Fruit fly (Drosophila melanogaster) whole organism, embryonic: ENCODE data around the gene Ns4.
A peak's percentile ranks its signal among the peaks of the same experiment; 100 is the strongest.

Source experiments
- B-H1 ChIP-seq: fragments of 200-800 bp; sonication (Bioruptor generic); IDR thresholded peaks from 3 replicates; pipeline ENCODE4 v1.3.6; 2022; ENCODE audit warnings: missing biosample characterization, missing genetic modification characterization
- CG10274 ChIP-seq: fragments of 200-800 bp; sonication (Bioruptor generic); optimal IDR thresholded peaks from 3 replicates; lab custom pipeline; 2017; ENCODE audit warnings: missing biosample characterization, mild to moderate bottlenecking, missing genetic modification characterization
- CG10979 ChIP-seq: fragments of 200-800 bp; sonication (Bioruptor generic); optimal IDR thresholded peaks from 2 replicates; lab custom pipeline; 2018; ENCODE audit warnings: missing biosample characterization, mild to moderate bottlenecking, missing genetic modification characterization, moderate library complexity
- CG11085 ChIP-seq: fragments of 200-800 bp; sonication (Bioruptor generic); IDR thresholded peaks from 2 replicates; pipeline ENCODE4 v1.3.6; 2022; ENCODE audit warnings: missing biosample characterization, missing genetic modification characterization
- CG11247 ChIP-seq: fragments of 200-800 bp; sonication (Bioruptor generic); IDR thresholded peaks from 2 replicates; pipeline ENCODE4 v1.3.6; 2022; ENCODE audit warnings: missing biosample characterization, missing genetic modification characterization
- CG11723 ChIP-seq: fragments of 200-800 bp; sonication (Bioruptor generic); optimal IDR thresholded peaks from 2 replicates; lab custom pipeline; 2017; ENCODE audit warnings: missing biosample characterization, mild to moderate bottlenecking, missing genetic modification characterization
- CG13287 ChIP-seq: fragments of 200-800 bp; sonication (Bioruptor generic); IDR thresholded peaks from 2 replicates; pipeline ENCODE4 v1.3.6; 2022; ENCODE audit warnings: missing biosample characterization, missing genetic modification characterization; ENCODE audit not compliant: partially characterized antibody
- CG13624 ChIP-seq: fragments of 200-800 bp; sonication (Bioruptor generic); optimal IDR thresholded peaks from 2 replicates; lab custom pipeline; 2016; ENCODE audit warnings: missing biosample characterization, missing genetic modification characterization
- CG1602 ChIP-seq: fragments of 200-800 bp; sonication (Bioruptor generic); optimal IDR thresholded peaks from 3 replicates; lab custom pipeline; 2016; ENCODE audit warnings: missing biosample characterization, missing genetic modification characterization
- CG16779 ChIP-seq: fragments of 200-800 bp; sonication (Bioruptor generic); IDR thresholded peaks from 2 replicates; pipeline ENCODE4 v1.3.6; 2022; ENCODE audit warnings: missing biosample characterization, missing genetic modification characterization
- CG16863 ChIP-seq: fragments of 200-800 bp; sonication (Bioruptor generic); optimal IDR thresholded peaks from 3 replicates; lab custom pipeline; 2016; ENCODE audit warnings: missing biosample characterization, missing genetic modification characterization
- CG17385 ChIP-seq: fragments of 200-800 bp; sonication (Bioruptor generic); optimal IDR thresholded peaks from 3 replicates; lab custom pipeline; 2018; ENCODE audit warnings: missing biosample characterization, mild to moderate bottlenecking, missing genetic modification characterization
- CG17568 ChIP-seq: fragments of 200-800 bp; sonication (Bioruptor generic); optimal IDR thresholded peaks from 2 replicates; lab custom pipeline; 2018; ENCODE audit warnings: missing biosample characterization, mild to moderate bottlenecking, missing genetic modification characterization, moderate library complexity
- CG2199 ChIP-seq: fragments of 200-800 bp; sonication (Bioruptor generic); IDR thresholded peaks from 3 replicates; pipeline ENCODE4 v1.3.6; 2022; ENCODE audit warnings: missing biosample characterization, missing genetic modification characterization
- CG2202 ChIP-seq: fragments of 200-800 bp; sonication (Bioruptor generic); optimal IDR thresholded peaks from 2 replicates; lab custom pipeline; 2018; ENCODE audit warnings: missing biosample characterization, mild to moderate bottlenecking, missing genetic modification characterization
- CG33213 ChIP-seq: fragments of 200-800 bp; sonication (Bioruptor generic); optimal IDR thresholded peaks from 3 replicates; lab custom pipeline; 2016; ENCODE audit warnings: missing biosample characterization, missing genetic modification characterization
- CG3847 ChIP-seq: fragments of 200-800 bp; sonication (Bioruptor generic); IDR thresholded peaks from 2 replicates; pipeline ENCODE4 v1.3.6; 2022; ENCODE audit warnings: missing biosample characterization, missing genetic modification characterization
- CG3995 ChIP-seq: fragments of 200-800 bp; sonication (Bioruptor generic); optimal IDR thresholded peaks from 3 replicates; lab custom pipeline; 2016; ENCODE audit warnings: missing biosample characterization, missing genetic modification characterization
- CG4360 ChIP-seq: fragments of 200-800 bp; sonication (Bioruptor generic); IDR thresholded peaks from 2 replicates; pipeline ENCODE4 v1.3.6; 2022; ENCODE audit warnings: missing biosample characterization, missing genetic modification characterization
- CG5245 ChIP-seq: fragments of 200-800 bp; sonication (Bioruptor generic); optimal IDR thresholded peaks from 3 replicates; lab custom pipeline; 2016; ENCODE audit warnings: missing biosample characterization, missing genetic modification characterization
- CTCF ChIP-seq: fragments of 200-800 bp; sonication (Bioruptor generic); optimal IDR thresholded peaks from 2 replicates; lab custom pipeline; 2017; ENCODE audit warnings: missing biosample characterization, mild to moderate bottlenecking, missing genetic modification characterization, moderate library complexity
- CrebB ChIP-seq: fragments of 200-800 bp; sonication (Bioruptor generic); optimal IDR thresholded peaks from 3 replicates; lab custom pipeline; 2018; ENCODE audit warnings: missing biosample characterization, mild to moderate bottlenecking, missing genetic modification characterization
- E2f1 ChIP-seq: fragments of 200-800 bp; sonication (Bioruptor generic); IDR thresholded peaks from 2 replicates; pipeline ENCODE4 v1.3.6; 2022; ENCODE audit warnings: missing biosample characterization, missing genetic modification characterization
- HmgZ ChIP-seq: fragments of 200-800 bp; sonication (Bioruptor generic); optimal IDR thresholded peaks from 2 replicates; lab custom pipeline; 2018; ENCODE audit warnings: missing biosample characterization, mild to moderate bottlenecking, missing genetic modification characterization
- Hr51 ChIP-seq, 2 experiments: fragments of 200-800 bp; sonication (Bioruptor generic); optimal IDR thresholded peaks; 2 replicates in 1 of 2; 3 replicates in 1 of 2; lab custom pipeline; 2016 to 2018; ENCODE audit warnings: missing biosample characterization in 2 of 2, missing genetic modification characterization in 2 of 2, mild to moderate bottlenecking in 1 of 2, moderate library complexity in 1 of 2
- NC2β ChIP-seq: fragments of 200-800 bp; sonication (Bioruptor generic); optimal IDR thresholded peaks from 2 replicates; lab custom pipeline; 2016; ENCODE audit warnings: missing biosample characterization, missing genetic modification characterization
- Sox100B ChIP-seq: fragments of 200-800 bp; sonication (Bioruptor generic); optimal IDR thresholded peaks from 3 replicates; lab custom pipeline; 2018; ENCODE audit warnings: missing biosample characterization, mild to moderate bottlenecking, missing genetic modification characterization
- amos ChIP-seq: fragments of 200-800 bp; sonication (Bioruptor generic); IDR thresholded peaks from 2 replicates; pipeline ENCODE4 v1.3.6; 2022; ENCODE audit warnings: missing biosample characterization, missing genetic modification characterization; ENCODE audit not compliant: partially characterized antibody
- bbx ChIP-seq: fragments of 200-800 bp; sonication (Bioruptor generic); IDR thresholded peaks from 2 replicates; pipeline ENCODE4 v1.3.6; 2022; ENCODE audit warnings: missing biosample characterization, missing genetic modification characterization; ENCODE audit not compliant: partially characterized antibody
- bsh ChIP-seq, 2 experiments: fragments of 200-800 bp; sonication (Bioruptor generic); optimal IDR thresholded peaks; 2 replicates each; lab custom pipeline; 2017 to 2018; ENCODE audit warnings: mild to moderate bottlenecking in 2 of 2, missing biosample characterization in 2 of 2, missing genetic modification characterization in 2 of 2, moderate library complexity in 1 of 2
- crc ChIP-seq: fragments of 200-800 bp; sonication (Bioruptor generic); optimal IDR thresholded peaks from 2 replicates; lab custom pipeline; 2016; ENCODE audit warnings: missing biosample characterization, missing genetic modification characterization
- dmrt11E ChIP-seq: fragments of 200-800 bp; sonication (Bioruptor generic); optimal IDR thresholded peaks from 3 replicates; lab custom pipeline; 2018; ENCODE audit warnings: missing biosample characterization, mild to moderate bottlenecking, missing genetic modification characterization, moderate library complexity
- dysf ChIP-seq: fragments of 200-800 bp; sonication (Bioruptor generic); IDR thresholded peaks from 3 replicates; pipeline ENCODE4 v1.3.6; 2022; ENCODE audit warnings: missing biosample characterization, missing genetic modification characterization
- emc ChIP-seq: fragments of 200-800 bp; sonication (Bioruptor generic); optimal IDR thresholded peaks from 2 replicates; lab custom pipeline; 2016; ENCODE audit warnings: missing biosample characterization, missing genetic modification characterization
- eyg ChIP-seq: fragments of 200-800 bp; sonication (Bioruptor generic); optimal IDR thresholded peaks from 3 replicates; lab custom pipeline; 2016; ENCODE audit warnings: missing biosample characterization, missing genetic modification characterization
- gce ChIP-seq: fragments of 200-800 bp; sonication (Bioruptor generic); IDR thresholded peaks from 3 replicates; pipeline ENCODE4 v1.3.6; 2022; ENCODE audit warnings: missing biosample characterization, missing genetic modification characterization
- hb ChIP-seq: fragments of 200-800 bp; sonication (Bioruptor generic); IDR thresholded peaks from 3 replicates; pipeline ENCODE4 v1.3.6; 2022; ENCODE audit warnings: missing biosample characterization, missing genetic modification characterization; ENCODE audit not compliant: partially characterized antibody
- hbn ChIP-seq: fragments of 200-800 bp; sonication (Bioruptor generic); IDR thresholded peaks from 2 replicates; pipeline ENCODE4 v1.3.6; 2022; ENCODE audit warnings: missing biosample characterization, missing genetic modification characterization; ENCODE audit not compliant: partially characterized antibody
- inv ChIP-seq: fragments of 200-800 bp; sonication (Bioruptor generic); IDR thresholded peaks from 2 replicates; pipeline ENCODE4 v1.3.6; 2022; ENCODE audit warnings: missing biosample characterization, missing genetic modification characterization; ENCODE audit not compliant: partially characterized antibody
- jing ChIP-seq: fragments of 200-800 bp; sonication (Bioruptor generic); optimal IDR thresholded peaks from 2 replicates; lab custom pipeline; 2018; ENCODE audit warnings: missing biosample characterization, mild to moderate bottlenecking, missing genetic modification characterization
- luna ChIP-seq: fragments of 200-800 bp; sonication (Bioruptor generic); optimal IDR thresholded peaks from 2 replicates; lab custom pipeline; 2016; ENCODE audit warnings: missing biosample characterization, missing genetic modification characterization
- mld ChIP-seq: fragments of 200-800 bp; sonication (Bioruptor generic); IDR thresholded peaks from 3 replicates; pipeline ENCODE4 v1.3.6; 2022; ENCODE audit warnings: missing biosample characterization, missing genetic modification characterization; ENCODE audit not compliant: partially characterized antibody
- ro ChIP-seq: fragments of 200-800 bp; sonication (Bioruptor generic); IDR thresholded peaks from 2 replicates; pipeline ENCODE4 v1.3.6; 2022; ENCODE audit warnings: missing biosample characterization, missing genetic modification characterization
- sens ChIP-seq: fragments of 200-800 bp; sonication (Bioruptor generic); peaks from one replicate; lab custom pipeline; 2016; ENCODE audit warnings: missing biosample characterization, missing genetic modification characterization
- so ChIP-seq: fragments of 200-800 bp; sonication (Bioruptor generic); IDR thresholded peaks from 3 replicates; pipeline ENCODE4 v1.3.6; 2022; ENCODE audit warnings: missing biosample characterization, missing genetic modification characterization
- tna ChIP-seq: fragments of 200-800 bp; sonication (Bioruptor generic); IDR thresholded peaks from 2 replicates; pipeline ENCODE4 v1.3.6; 2022; ENCODE audit warnings: missing biosample characterization, missing genetic modification characterization; ENCODE audit not compliant: partially characterized antibody
- tup ChIP-seq: fragments of 200-800 bp; sonication (Bioruptor generic); optimal IDR thresholded peaks from 2 replicates; lab custom pipeline; 2016; ENCODE audit warnings: missing biosample characterization, mild to moderate bottlenecking, missing genetic modification characterization, moderate library complexity
- unc-4 ChIP-seq: fragments of 200-800 bp; sonication (Bioruptor generic); IDR thresholded peaks from 2 replicates; pipeline ENCODE4 v1.3.6; 2022; ENCODE audit warnings: missing biosample characterization, missing genetic modification characterization; ENCODE audit not compliant: partially characterized antibody
- wek ChIP-seq: fragments of 200-800 bp; sonication (Bioruptor generic); optimal IDR thresholded peaks from 3 replicates; lab custom pipeline; 2018; ENCODE audit warnings: missing biosample characterization, mild to moderate bottlenecking, missing genetic modification characterization, moderate library complexity
- zfh1 ChIP-seq: fragments of 200-800 bp; sonication (Bioruptor generic); IDR thresholded peaks from 3 replicates; pipeline ENCODE4 v1.3.6; 2022; ENCODE audit warnings: missing biosample characterization, missing genetic modification characterization

The Ns4 gene

DNA sequence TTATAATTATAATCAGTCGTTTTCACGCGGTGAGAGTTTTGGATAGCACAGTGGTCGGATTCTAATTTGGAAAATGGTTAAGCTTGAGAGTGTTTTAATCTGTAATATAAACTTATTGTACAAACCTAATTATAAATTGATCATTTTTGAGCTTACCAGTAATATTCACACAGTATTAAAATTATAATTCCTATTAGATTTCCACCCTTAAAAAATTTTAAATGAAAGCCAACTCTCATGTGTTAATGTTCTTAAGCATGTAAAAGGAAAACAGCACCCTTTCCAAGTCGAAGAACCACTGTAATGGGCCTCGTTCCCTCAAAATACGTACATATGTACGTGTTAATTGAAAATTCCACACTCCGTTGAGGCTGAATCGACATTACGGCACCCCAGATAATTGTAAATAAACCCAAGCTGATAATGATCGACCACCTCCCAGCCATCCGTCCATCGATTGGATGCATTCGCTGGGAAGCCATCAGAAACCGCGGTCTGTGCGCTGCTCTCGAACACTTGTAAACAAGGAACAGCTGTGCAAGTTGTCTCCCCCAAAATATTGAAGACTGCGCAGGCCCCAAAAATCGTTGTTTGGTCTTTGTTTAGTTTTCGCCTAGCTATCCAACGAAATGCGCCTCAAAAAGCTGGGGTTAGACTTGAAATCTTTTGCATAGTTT, 7.7 kb downstream of the Ns4 start (continued):
- TF ChIP-seq hb (GFP tag; lab: Robert Waterston, UW): no peak
- TF ChIP-seq jing (GFP tag; lab: Kevin White, UChicago): no peak
- TF ChIP-seq dysf (GFP tag; lab: Robert Waterston, UW): peak; percentile 67
- TF ChIP-seq CG5245 (GFP tag; lab: Kevin White, UChicago): no peak
- no peak for TF ChIP-seq gce (GFP tag; lab: Robert Waterston, UW)
- TF ChIP-seq NC2β: no peak
- peak; percentile 42 for TF ChIP-seq CG17385 (GFP tag; lab: Kevin White, UChicago)
- TF ChIP-seq Sox100B: peak; percentile 53
- TF ChIP-seq hbn (GFP tag; lab: Robert Waterston, UW): no peak
- TF ChIP-seq CG33213: no peak
- TF ChIP-seq so: no peak
- TF ChIP-seq ro (GFP tag; lab: Robert Waterston, UW): no peak
- TF ChIP-seq CG3995 (GFP tag; lab: Kevin White, UChicago): no peak
- no peak for TF ChIP-seq emc
- TF ChIP-seq CG4360 (GFP tag; lab: Robert Waterston, UW): no peak
- TF ChIP-seq unc-4 (GFP tag; lab: Robert Waterston, UW): no peak
- TF ChIP-seq amos (GFP tag; lab: Robert Waterston, UW): no peak
- TF ChIP-seq zfh1 (GFP tag; lab: Robert Waterston, UW): no peak; the same call in 2 of the 3 replicates
- no peak for TF ChIP-seq CG13624
- TF ChIP-seq tna: no peak
- TF ChIP-seq CrebB (tag; lab: Kevin White, UChicago): no peak
- 0 out of 3 replicates have a peak, but pooled peaks have one; percentile 34 for TF ChIP-seq CG2199 (GFP tag; lab: Robert Waterston, UW)
- no peak for TF ChIP-seq bbx (GFP tag; lab: Robert Waterston, UW)
- no peak; the same call in 1 of the 2 replicates for TF ChIP-seq CG11247 (GFP tag; lab: Robert Waterston, UW)
- TF ChIP-seq eyg (GFP tag; lab: Kevin White, UChicago): no peak
- peak in 1 of 2 experiments; percentile 67 for TF ChIP-seq Hr51 (GFP tag; optimal IDR thresholded peaks at IDR 0.05; lab: Kevin White, UChicago)
- TF ChIP-seq wek (GFP tag; lab: Kevin White, UChicago): no peak
- TF ChIP-seq B-H1 (GFP tag; lab: Robert Waterston, UW): no peak
- TF ChIP-seq CG16863 (GFP tag; lab: Kevin White, UChicago): no peak
- no peak for TF ChIP-seq HmgZ
- TF ChIP-seq CG11085 (GFP tag; lab: Robert Waterston, UW): no peak
- TF ChIP-seq CG11723: peak; percentile 12
- no peak for TF ChIP-seq CG17568 (GFP tag; lab: Kevin White, UChicago)
- TF ChIP-seq bsh (GFP tag; optimal IDR thresholded peaks at IDR 0.05; lab: Kevin White, UChicago): peak in 1 of 2 experiments; percentile 69
- peak; percentile 72 for TF ChIP-seq sens (GFP tag; lab: Kevin White, UChicago)
- TF ChIP-seq CG1602 (GFP tag; lab: Kevin White, UChicago): peak; percentile 40
- peak; percentile 38 for TF ChIP-seq dmrt11E (tag; lab: Kevin White, UChicago)
- TF ChIP-seq CG10979 (tag; lab: Kevin White, UChicago): peak; percentile 50
- TF ChIP-seq inv (GFP tag; lab: Robert Waterston, UW): no peak
- 0 out of 2 replicates have a peak, but pooled peaks have one; percentile 8 for TF ChIP-seq E2f1 (GFP tag; lab: Robert Waterston, UW)
- TF ChIP-seq CG3847 (GFP tag; lab: Robert Waterston, UW): peak; percentile 41; the same call in 1 of the 2 replicates
- no peak for TF ChIP-seq CTCF (GFP tag; lab: Kevin White, UChicago)
- no peak for TF ChIP-seq mld (GFP tag; lab: Robert Waterston, UW)
- TF ChIP-seq CG13287 (GFP tag; lab: Robert Waterston, UW): no peak
- TF ChIP-seq tup (GFP tag; lab: Kevin White, UChicago): no peak
- no peak for TF ChIP-seq CG10274 (GFP tag; lab: Kevin White, UChicago)
- TF ChIP-seq luna (GFP tag; lab: Kevin White, UChicago): no peak
- TF ChIP-seq crc (GFP tag; lab: Kevin White, UChicago): no peak
- no peak for TF ChIP-seq CG2202
- no peak for TF ChIP-seq CG16779 (GFP tag; lab: Robert Waterston, UW)
